Worm (Caenorhabditis elegans) whole organism, young adult: ENCODE data around the gene C44C10.15.

ENCODE experiments used
- B0019.2 ChIP-seq: fragments of 200-800 bp; sonication (Bioruptor generic); conservative IDR thresholded peaks from 2 replicates; pipeline ENCODE4 v1.3.6; 2022; ENCODE audit warnings: missing genetic modification reagents, missing genetic modification characterization, missing compliant biosample characterization
- B0261.1 ChIP-seq: sonication (generic microtip); optimal IDR thresholded peaks from 2 replicates; lab custom pipeline; 2016; ENCODE audit warnings: mild to moderate bottlenecking, missing genetic modification characterization, moderate library complexity, missing compliant biosample characterization
- B0336.3 ChIP-seq: fragments of 200-800 bp; sonication (Bioruptor generic); IDR thresholded peaks from 2 replicates; pipeline ENCODE4 v1.3.6; 2022; ENCODE audit warnings: missing genetic modification characterization, missing compliant biosample characterization
- C17E4.6 ChIP-seq: fragments of 200-800 bp; sonication (Bioruptor generic); IDR thresholded peaks from 2 replicates; pipeline ENCODE4 v1.3.6; 2022; ENCODE audit warnings: missing genetic modification reagents, missing genetic modification characterization, missing compliant biosample characterization
- D2030.7 ChIP-seq: fragments of 200-800 bp; sonication (Bioruptor generic); IDR thresholded peaks from 2 replicates; pipeline ENCODE4 v1.3.6; 2022; ENCODE audit warnings: missing genetic modification reagents, missing genetic modification characterization, missing compliant biosample characterization
- F23B12.7 ChIP-seq: sonication (generic microtip); optimal IDR thresholded peaks from 2 replicates; lab custom pipeline; 2017; ENCODE audit warnings: missing genetic modification characterization, mild to moderate bottlenecking, missing compliant biosample characterization, antibody characterized with exemption, moderate library complexity; ENCODE audit not compliant: insufficient read depth
- F37B4.10 ChIP-seq: fragments of 200-800 bp; sonication (Bioruptor generic); IDR thresholded peaks from 2 replicates; pipeline ENCODE4 v1.3.6; 2022; ENCODE audit warnings: missing genetic modification characterization, missing compliant biosample characterization
- F39B2.1 ChIP-seq: fragments of 200-800 bp; sonication (Bioruptor generic); IDR thresholded peaks from 2 replicates; pipeline ENCODE4 v1.3.6; 2022; ENCODE audit warnings: missing genetic modification reagents, missing genetic modification characterization, missing compliant biosample characterization
- F52B5.7 ChIP-seq: sonication (generic microtip); optimal IDR thresholded peaks from 2 replicates; lab custom pipeline; 2016; ENCODE audit warnings: mild to moderate bottlenecking, missing genetic modification characterization, missing compliant biosample characterization
- F57C9.4 ChIP-seq: sonication (generic microtip); optimal IDR thresholded peaks from 2 replicates; lab custom pipeline; 2017; ENCODE audit warnings: mild to moderate bottlenecking, missing genetic modification characterization, missing compliant biosample characterization
- K12H6.12 ChIP-seq: fragments of 200-800 bp; sonication (Bioruptor generic); optimal IDR thresholded peaks from 2 replicates; lab custom pipeline; 2018; ENCODE audit warnings: mild to moderate bottlenecking, missing genetic modification characterization, missing compliant biosample characterization
- T07F8.4 ChIP-seq: sonication (generic microtip); optimal IDR thresholded peaks from 2 replicates; lab custom pipeline; 2016; ENCODE audit warnings: mild to moderate bottlenecking, missing genetic modification characterization, moderate library complexity, missing compliant biosample characterization
- Y53F4B.3 ChIP-seq: fragments of 200-800 bp; sonication (Bioruptor generic); IDR thresholded peaks from 2 replicates; pipeline ENCODE4 v1.3.6; 2022; ENCODE audit warnings: missing genetic modification reagents, missing genetic modification characterization, missing compliant biosample characterization
- ZK185.1 ChIP-seq: sonication (generic microtip); optimal IDR thresholded peaks from 2 replicates; lab custom pipeline; 2016; ENCODE audit warnings: mild to moderate bottlenecking, missing genetic modification characterization, missing compliant biosample characterization; ENCODE audit not compliant: poor library complexity, severe bottlenecking
- aptf-2 ChIP-seq: fragments of 200-800 bp; sonication (Bioruptor generic); conservative IDR thresholded peaks from 2 replicates; pipeline ENCODE4 v1.3.6; 2022; ENCODE audit warnings: missing genetic modification reagents, missing genetic modification characterization, missing compliant biosample characterization
- atf-7 ChIP-seq: sonication (generic microtip); optimal IDR thresholded peaks from 2 replicates; lab custom pipeline; 2017; ENCODE audit warnings: mild to moderate bottlenecking, missing genetic modification characterization, missing compliant biosample characterization
- attf-5 ChIP-seq: fragments of 200-800 bp; sonication (Bioruptor generic); optimal IDR thresholded peaks from 2 replicates; lab custom pipeline; 2018; ENCODE audit warnings: mild to moderate bottlenecking, missing genetic modification characterization, missing compliant biosample characterization
- ccch-3 ChIP-seq: fragments of 200-800 bp; sonication (Bioruptor generic); optimal IDR thresholded peaks from 2 replicates; lab custom pipeline; 2018; ENCODE audit warnings: mild to moderate bottlenecking, missing genetic modification characterization, missing compliant biosample characterization
- cebp-1 ChIP-seq, 2 experiments: fragments of 200-800 bp in 1 of 2; sonication (Bioruptor generic) in 1 of 2; sonication (generic microtip) in 1 of 2; IDR thresholded peaks in 1 of 2; optimal IDR thresholded peaks in 1 of 2; 2 replicates each; pipeline versions ENCODE4 v1.3.6 to Lab custom; 2017 to 2022; ENCODE audit warnings: missing compliant biosample characterization in 2 of 2, missing genetic modification characterization in 2 of 2, mild to moderate bottlenecking in 1 of 2, missing genetic modification reagents in 1 of 2, moderate library complexity in 1 of 2
- ceh-100 ChIP-seq: fragments of 200-800 bp; sonication (Bioruptor generic); IDR thresholded peaks from 2 replicates; pipeline ENCODE4 v1.3.6; 2022; ENCODE audit warnings: missing genetic modification reagents, missing genetic modification characterization, missing compliant biosample characterization
- ceh-27 ChIP-seq: fragments of 200-800 bp; sonication (Bioruptor generic); optimal IDR thresholded peaks from 2 replicates; lab custom pipeline; 2018; ENCODE audit warnings: mild to moderate bottlenecking, missing genetic modification characterization, moderate library complexity, missing compliant biosample characterization
- chd-7 ChIP-seq: sonication (generic microtip); optimal IDR thresholded peaks from 2 replicates; lab custom pipeline; 2016; ENCODE audit warnings: mild to moderate bottlenecking, missing genetic modification characterization, moderate library complexity, missing compliant biosample characterization
- die-1 ChIP-seq: sonication (generic microtip); optimal IDR thresholded peaks from 2 replicates; lab custom pipeline; 2016; ENCODE audit warnings: missing genotype, mild to moderate bottlenecking, missing genetic modification characterization, missing compliant biosample characterization
- dox-1 ChIP-seq: fragments of 200-800 bp; sonication (Bioruptor generic); IDR thresholded peaks from 2 replicates; pipeline ENCODE4 v1.3.6; 2022; ENCODE audit warnings: missing genetic modification reagents, missing genetic modification characterization, missing compliant biosample characterization
- dpl-1 ChIP-seq: fragments of 150-350 bp; optimal IDR thresholded peaks from 2 replicates; lab custom pipeline; 2014; ENCODE audit warnings: missing biosample characterization, missing genetic modification reagents, missing genetic modification characterization
- efl-1 ChIP-seq: fragments of 150-350 bp; optimal IDR thresholded peaks from 2 replicates; lab custom pipeline; 2014; ENCODE audit warnings: missing biosample characterization, missing genetic modification reagents, missing genetic modification characterization
- hlh-26 ChIP-seq: fragments of 200-800 bp; sonication (Bioruptor generic); conservative IDR thresholded peaks from 2 replicates; pipeline ENCODE4 v1.3.6; 2022; ENCODE audit warnings: missing genetic modification reagents, missing genetic modification characterization, missing compliant biosample characterization
- lag-1 ChIP-seq: fragments of 200-800 bp; sonication (Bioruptor generic); IDR thresholded peaks from 2 replicates; pipeline ENCODE4 v1.3.6; 2022; ENCODE audit warnings: missing genetic modification reagents, missing genetic modification characterization, missing compliant biosample characterization
- let-607 ChIP-seq, 2 experiments: fragments of 200-800 bp in 1 of 2; sonication (Bioruptor generic) in 1 of 2; sonication (generic microtip) in 1 of 2; optimal IDR thresholded peaks; 2 replicates each; lab custom pipeline; 2016 to 2018; ENCODE audit warnings: mild to moderate bottlenecking in 2 of 2, missing compliant biosample characterization in 2 of 2, missing genetic modification characterization in 2 of 2, moderate library complexity in 2 of 2, missing genotype in 1 of 2
- lsy-27 ChIP-seq: sonication (generic microtip); optimal IDR thresholded peaks from 2 replicates; lab custom pipeline; 2017; ENCODE audit warnings: missing genetic modification characterization, mild to moderate bottlenecking, missing compliant biosample characterization, antibody characterized with exemption, missing genotype, borderline replicate concordance; ENCODE audit not compliant: insufficient read depth
- madf-3 ChIP-seq: fragments of 200-800 bp; sonication (Bioruptor generic); IDR thresholded peaks from 2 replicates; pipeline ENCODE4 v1.3.6; 2022; ENCODE audit warnings: missing genetic modification reagents, missing genetic modification characterization, missing compliant biosample characterization
- mxl-1 ChIP-seq: sonication (generic microtip); optimal IDR thresholded peaks from 2 replicates; lab custom pipeline; 2016; ENCODE audit warnings: missing genetic modification characterization, missing compliant biosample characterization
- nfyb-1 ChIP-seq: fragments of 200-800 bp; sonication (Bioruptor generic); IDR thresholded peaks from 2 replicates; pipeline ENCODE4 v1.3.6; 2022; ENCODE audit warnings: missing genetic modification reagents, missing genetic modification characterization, missing compliant biosample characterization
- nhr-120 ChIP-seq: fragments of 200-800 bp; sonication (Bioruptor generic); IDR thresholded peaks from 2 replicates; pipeline ENCODE4 v1.3.6; 2022; ENCODE audit warnings: missing genetic modification characterization, missing compliant biosample characterization
- nhr-80 ChIP-seq: sonication (generic microtip); optimal IDR thresholded peaks from 2 replicates; lab custom pipeline; 2016; ENCODE audit warnings: missing genetic modification characterization, missing compliant biosample characterization
- nhr-90 ChIP-seq: sonication (generic microtip); optimal IDR thresholded peaks from 2 replicates; lab custom pipeline; 2016; ENCODE audit warnings: missing genotype, mild to moderate bottlenecking, missing genetic modification characterization, missing compliant biosample characterization
- pbrm-1 ChIP-seq: fragments of 200-800 bp; sonication (Bioruptor generic); IDR thresholded peaks from 2 replicates; pipeline ENCODE4 v1.3.6; 2022; ENCODE audit warnings: missing genetic modification reagents, missing genetic modification characterization, missing compliant biosample characterization
- rcor-1 ChIP-seq: fragments of 200-800 bp; sonication (Bioruptor generic); IDR thresholded peaks from 2 replicates; pipeline ENCODE4 v1.3.6; 2022; ENCODE audit warnings: missing genetic modification reagents, missing genetic modification characterization, missing compliant biosample characterization
- rpc-1 ChIP-seq, 2 experiments: fragments of 150-350 bp in 1 of 2; sonication (generic microtip) in 1 of 2; optimal IDR thresholded peaks; 2 replicates each; lab custom pipeline; 2014 to 2018; ENCODE audit warnings: missing biosample characterization in 1 of 2, missing genetic modification characterization in 1 of 2, missing genetic modification reagents in 1 of 2, missing genotype in 1 of 2
- snpc-1.3 ChIP-seq: sonication (generic microtip); optimal IDR thresholded peaks from 2 replicates; lab custom pipeline; 2017; ENCODE audit warnings: missing genetic modification characterization, mild to moderate bottlenecking, missing compliant biosample characterization, antibody characterized with exemption, moderate library complexity, missing genotype, missing genetic modification reagents; ENCODE audit not compliant: insufficient read depth
- snpc-3.4 ChIP-seq: sonication (generic microtip); optimal IDR thresholded peaks from 2 replicates; lab custom pipeline; 2017; ENCODE audit warnings: missing genetic modification characterization, mild to moderate bottlenecking, missing compliant biosample characterization, antibody characterized with exemption, moderate library complexity, missing genotype, missing genetic modification reagents
- zfh-2 ChIP-seq: fragments of 200-800 bp; sonication (Bioruptor generic); conservative IDR thresholded peaks from 2 replicates; pipeline ENCODE4 v1.3.6; 2022; ENCODE audit warnings: missing genetic modification reagents, missing genetic modification characterization, missing compliant biosample characterization
- ztf-18 ChIP-seq: sonication (generic microtip); optimal IDR thresholded peaks from 2 replicates; lab custom pipeline; 2016; ENCODE audit warnings: missing genotype, mild to moderate bottlenecking, missing genetic modification characterization, missing compliant biosample characterization

The C44C10.15 gene

ce11 chrX:11664184-11664583 lies 36.0 kb downstream of the C44C10.15 start (continued):
- TF ChIP-seq F23B12.7 (tag; lab: Kevin White, UChicago) (no peak), B0336.3 (no peak), lag-1 (GFP tag; lab: Robert Waterston, UW) (no peak), nhr-80 (tag; lab: Kevin White, UChicago) (no peak)

ce11 chrX:11662557-11662956 lies 37.6 kb downstream of the C44C10.15 start:
- no peak for TF ChIP-seq F57C9.4
- TF ChIP-seq snpc-3.4 (tag; lab: Kevin White, UChicago) = no peak
- TF ChIP-seq dox-1 = 0 out of 2 replicates have a peak, but pooled peaks have one; percentile 46
- no peak for TF ChIP-seq ccch-3 (GFP tag; lab: Kevin White, UChicago)
- no peak for TF ChIP-seq atf-7
- no peak for TF ChIP-seq D2030.7 (GFP tag; lab: Robert Waterston, UW)
- 0 out of 2 replicates have a peak, but pooled peaks have one; percentile 17 for TF ChIP-seq madf-3
- peak; percentile 82 for TF ChIP-seq ztf-18 (tag; lab: Kevin White, UChicago)
- TF ChIP-seq snpc-1.3 = no peak
- peak; percentile 10 for TF ChIP-seq efl-1 (GFP tag; lab: Kevin White, UChicago)
- no peak for TF ChIP-seq mxl-1
- no peak for TF ChIP-seq hlh-26 (GFP tag; lab: Robert Waterston, UW)
- TF ChIP-seq K12H6.12 (tag; lab: Kevin White, UChicago) = no peak
- TF ChIP-seq ceh-100 = no peak
- no peak; the same call in 1 of the 2 replicates for TF ChIP-seq zfh-2 (GFP tag; lab: Robert Waterston, UW)
- no peak for TF ChIP-seq F39B2.1 (GFP tag; lab: Robert Waterston, UW)
- TF ChIP-seq nhr-120 = no peak

- no peak for TF ChIP-seq aptf-2
- no peak for TF ChIP-seq cebp-1 (GFP tag; IDR thresholded peaks at IDR 0.05; lab: Robert Waterston, UW)
- peak; percentile 31 for TF ChIP-seq cebp-1 (tag; optimal IDR thresholded peaks at IDR 0.05; lab: Kevin White, UChicago)
- TF ChIP-seq rpc-1 (optimal IDR thresholded peaks at IDR 0.05; lab: Kevin White, UChicago) = no peak
- no peak for TF ChIP-seq rpc-1 (tag; optimal IDR thresholded peaks at IDR 0.05; lab: Kevin White, UChicago)
- TF ChIP-seq pbrm-1 (GFP tag; lab: Robert Waterston, UW) = no peak
- TF ChIP-seq dpl-1 (GFP tag; lab: Kevin White, UChicago) = no peak
- TF ChIP-seq nhr-90 (tag; lab: Kevin White, UChicago) = no peak
- TF ChIP-seq nfyb-1 = no peak
Observed at ce11 chrX:11662069-11662468, 38.1 kb downstream of the C44C10.15 start.

- TF ChIP-seq B0019.2 (GFP tag; lab: Robert Waterston, UW) (no peak), nhr-90 (tag; lab: Kevin White, UChicago) (no peak), nhr-80 (tag; lab: Kevin White, UChicago) (peak; percentile 94), lsy-27 (tag; lab: Kevin White, UChicago) (no peak), F52B5.7 (tag; lab: Kevin White, UChicago) (no peak), snpc-1.3 (no peak), Y53F4B.3 (GFP tag; lab: Robert Waterston, UW) (no peak), ZK185.1 (tag; lab: Kevin White, UChicago) (no peak), T07F8.4 (tag; lab: Kevin White, UChicago) (no peak), chd-7 (tag; lab: Kevin White, UChicago) (no peak), let-607 (tag; optimal IDR thresholded peaks at IDR 0.05; lab: Kevin White, UChicago) (peak in 1 of 2 experiments; percentile 50), die-1 (tag; lab: Kevin White, UChicago) (no peak), C17E4.6 (GFP tag; lab: Robert Waterston, UW) (no peak), F37B4.10 (GFP tag; lab: Robert Waterston, UW) (no peak), madf-3 (no peak), ccch-3 (GFP tag; lab: Kevin White, UChicago) (no peak), ceh-100 (no peak), B0261.1 (tag; lab: Kevin White, UChicago) (no peak), ceh-27 (no peak), rcor-1 (GFP tag; lab: Robert Waterston, UW) (no peak), attf-5 (no peak)
Observed at ce11 chrX:11661625-11662024, 38.5 kb downstream of the C44C10.15 start, which contains the start of gene sfxn-1.5. Gene sfxn-1.5, minus strand, starts transcription at chrX:11661660.
